ENCODE assay signal across 6 worm cellular contexts in genomic region chrX:3990495-3990894, ce11.
TF ChIP-seq lines count a peak whose summit lies in the region.

No protein-coding gene starts in this region.

TF ChIP-seq in whole organism, L1 larva, 84 proteins besides CTCF, POLR2A, EP300 and RAD21:
- no peak for TF ChIP-seq efl-1 (optimal IDR thresholded peaks at IDR 0.05; lab: Kevin White, UChicago)
- TF ChIP-seq efl-1 (GFP tag; optimal IDR thresholded peaks at IDR 0.05 in 1 of 2; lab: Kevin White, UChicago): no peak
- peak; percentile 44 for TF ChIP-seq lin-14 (GFP tag; optimal IDR thresholded peaks at IDR 0.05; lab: Kevin White, UChicago)
- TF ChIP-seq C04F5.9 (tag; optimal IDR thresholded peaks at IDR 0.05; lab: Kevin White, UChicago): no peak
- peak; percentile 1 for TF ChIP-seq nhr-71 (tag; optimal IDR thresholded peaks at IDR 0.05; lab: Kevin White, UChicago)
- TF ChIP-seq zip-4 (GFP tag; optimal IDR thresholded peaks at IDR 0.05; lab: Kevin White, UChicago): no peak
- TF ChIP-seq skn-1 (tag; optimal IDR thresholded peaks at IDR 0.05; lab: Kevin White, UChicago): peak; percentile 16
- peak in 1 of 2 experiments; percentile 3 for TF ChIP-seq mdl-1 (tag; optimal IDR thresholded peaks at IDR 0.05; lab: Kevin White, UChicago)
- no peak for TF ChIP-seq efl-3 (GFP tag; optimal IDR thresholded peaks at IDR 0.05; lab: Kevin White, UChicago)
- no peak for TF ChIP-seq swsn-7 (tag; optimal IDR thresholded peaks at IDR 0.05; lab: Kevin White, UChicago)
- peak; percentile 11 for TF ChIP-seq nhr-20 (tag; optimal IDR thresholded peaks at IDR 0.05; lab: Kevin White, UChicago)
- TF ChIP-seq nhr-77 (tag; optimal IDR thresholded peaks at IDR 0.05; lab: Kevin White, UChicago): peak; percentile 8
- TF ChIP-seq zag-1 (tag; optimal IDR thresholded peaks at IDR 0.05; lab: Kevin White, UChicago): no peak
- peak; percentile 25 for TF ChIP-seq tbx-2 (tag; optimal IDR thresholded peaks at IDR 0.05; lab: Kevin White, UChicago)
- no peak for TF ChIP-seq nhr-85 (tag; lab: Kevin White, UChicago)

TF ChIP-seq in whole organism, L2 larva, 48 proteins besides CTCF, POLR2A, EP300 and RAD21:
- TF ChIP-seq skn-1 (tag; optimal IDR thresholded peaks at IDR 0.05; lab: Kevin White, UChicago) (no peak), nhr-129 (tag; optimal IDR thresholded peaks at IDR 0.05; lab: Kevin White, UChicago) (peak; percentile 2), sma-9 (GFP tag; optimal IDR thresholded peaks at IDR 0.05; lab: Kevin White, UChicago) (peak; percentile 7), sma-9 (tag; optimal IDR thresholded peaks at IDR 0.05; lab: Kevin White, UChicago) (no peak), fos-1 (tag; optimal IDR thresholded peaks at IDR 0.05; lab: Kevin White, UChicago) (no peak), ZK546.5 (tag; optimal IDR thresholded peaks at IDR 0.05; lab: Kevin White, UChicago) (no peak), unc-55 (GFP tag; optimal IDR thresholded peaks at IDR 0.05; lab: Kevin White, UChicago) (peak; percentile 5), sma-3 (GFP tag; optimal IDR thresholded peaks at IDR 0.05; lab: Kevin White, UChicago) (no peak), C34F6.9 (tag; optimal IDR thresholded peaks at IDR 0.05; lab: Kevin White, UChicago) (peak; percentile 12)

TF ChIP-seq in whole organism, L3 larva, 47 proteins besides CTCF, POLR2A, EP300 and RAD21:
- TF ChIP-seq pha-4 (tag; optimal IDR thresholded peaks at IDR 0.05; lab: Kevin White, UChicago) (peak; percentile 80), ceh-82 (tag; optimal IDR thresholded peaks at IDR 0.05; lab: Kevin White, UChicago) (no peak), tbx-2 (tag; optimal IDR thresholded peaks at IDR 0.05; lab: Kevin White, UChicago) (no peak)

TF ChIP-seq in whole organism, L4 larva, 104 proteins besides CTCF, POLR2A, EP300 and RAD21:
- TF ChIP-seq aha-1 (tag; lab: Kevin White, UChicago): peak; percentile 12
- no peak for TF ChIP-seq nhr-10 (tag; optimal IDR thresholded peaks at IDR 0.05; lab: Kevin White, UChicago)
- TF ChIP-seq pha-4 (GFP tag; IDR thresholded peaks at IDR 0.05; lab: Robert Waterston, UW): no peak
- peak; percentile 3 for TF ChIP-seq pha-4 (tag; optimal IDR thresholded peaks at IDR 0.05; lab: Kevin White, UChicago)
- TF ChIP-seq Y48G9A.11 (GFP tag; IDR thresholded peaks at IDR 0.05; lab: Robert Waterston, UW): no peak
- no peak for TF ChIP-seq Y5F2A.4 (GFP tag; optimal IDR thresholded peaks at IDR 0.05; lab: Kevin White, UChicago)
- peak; percentile 23 for TF ChIP-seq nhr-11 (tag; optimal IDR thresholded peaks at IDR 0.05; lab: Kevin White, UChicago)
- peak; percentile 53 for TF ChIP-seq hlh-30 (tag; optimal IDR thresholded peaks at IDR 0.05; lab: Kevin White, UChicago; ENCODE audit: insufficient read depth)

TF ChIP-seq in whole organism, late embryonic, 69 proteins besides CTCF, POLR2A, EP300 and RAD21:
- no peak for TF ChIP-seq ceh-14 (tag; optimal IDR thresholded peaks at IDR 0.05; lab: Kevin White, UChicago)
- TF ChIP-seq hlh-30 (tag; optimal IDR thresholded peaks at IDR 0.05; lab: Kevin White, UChicago; ENCODE audit: insufficient read depth): peak; percentile 53

TF ChIP-seq in whole organism, young adult, 124 proteins besides CTCF, POLR2A, EP300 and RAD21:
- no peak for TF ChIP-seq cebp-1 (GFP tag; IDR thresholded peaks at IDR 0.05; lab: Robert Waterston, UW)
- TF ChIP-seq cebp-1 (tag; optimal IDR thresholded peaks at IDR 0.05; lab: Kevin White, UChicago): peak; percentile 32
- TF ChIP-seq madf-3 (GFP tag; IDR thresholded peaks at IDR 0.05; lab: Robert Waterston, UW): no peak
- TF ChIP-seq nfyb-1 (GFP tag; IDR thresholded peaks at IDR 0.05; lab: Robert Waterston, UW): no peak
- no peak for TF ChIP-seq fkh-3 (tag; optimal IDR thresholded peaks at IDR 0.05; lab: Kevin White, UChicago)
